Worm (Caenorhabditis elegans) whole organism, L4 larva: ENCODE measurements around the gene dpf-1.
A peak's percentile ranks its signal among the peaks of the same experiment; 100 is the strongest.

Source experiments
- ama-1 ChIP-seq: fragments of 150-350 bp; optimal IDR thresholded peaks from 2 replicates; lab custom pipeline; 2014; ENCODE audit warnings: inconsistent platforms, mixed read lengths
- attf-4 ChIP-seq: sonication (generic microtip); optimal IDR thresholded peaks from 3 replicates; lab custom pipeline; 2017; ENCODE audit warnings: missing biosample characterization, missing genetic modification characterization
- dpl-1 ChIP-seq: fragments of 150-350 bp; optimal IDR thresholded peaks from 2 replicates; lab custom pipeline; 2014; ENCODE audit warnings: missing biosample characterization, missing genetic modification reagents, missing genetic modification characterization
- dve-1 ChIP-seq: sonication (generic microtip); optimal IDR thresholded peaks from 2 replicates; lab custom pipeline; 2017; ENCODE audit warnings: antibody characterized with exemption, mild to moderate bottlenecking, missing genetic modification characterization, missing compliant biosample characterization; ENCODE audit not compliant: insufficient read depth
- egl-27 ChIP-seq: sonication (generic microtip); optimal IDR thresholded peaks from 3 replicates; lab custom pipeline; 2017; ENCODE audit warnings: missing biosample characterization, missing genetic modification reagents, missing genetic modification characterization
- lin-29 ChIP-seq: fragments of 200-800 bp; sonication (Bioruptor generic); IDR thresholded peaks from 2 replicates; pipeline ENCODE4 v1.3.6; 2022; ENCODE audit warnings: missing genetic modification reagents, missing genetic modification characterization, missing compliant biosample characterization
- nhr-10 ChIP-seq: fragments of 150-350 bp; optimal IDR thresholded peaks from 2 replicates; lab custom pipeline; 2014; ENCODE audit warnings: missing biosample characterization, missing genetic modification characterization
- nhr-25 ChIP-seq: sonication (generic microtip); optimal IDR thresholded peaks from 2 replicates; lab custom pipeline; 2017; ENCODE audit warnings: missing genetic modification characterization, mild to moderate bottlenecking, missing compliant biosample characterization, antibody characterized with exemption, moderate library complexity, borderline replicate concordance; ENCODE audit not compliant: insufficient read depth
- nhr-77 ChIP-seq: fragments of 150-350 bp; optimal IDR thresholded peaks from 2 replicates; lab custom pipeline; 2014; ENCODE audit warnings: missing biosample characterization, missing genetic modification characterization
- zip-2 ChIP-seq: fragments of 150-350 bp; optimal IDR thresholded peaks from 2 replicates; lab custom pipeline; 2014; ENCODE audit warnings: missing biosample characterization, missing genetic modification characterization

DNA sequence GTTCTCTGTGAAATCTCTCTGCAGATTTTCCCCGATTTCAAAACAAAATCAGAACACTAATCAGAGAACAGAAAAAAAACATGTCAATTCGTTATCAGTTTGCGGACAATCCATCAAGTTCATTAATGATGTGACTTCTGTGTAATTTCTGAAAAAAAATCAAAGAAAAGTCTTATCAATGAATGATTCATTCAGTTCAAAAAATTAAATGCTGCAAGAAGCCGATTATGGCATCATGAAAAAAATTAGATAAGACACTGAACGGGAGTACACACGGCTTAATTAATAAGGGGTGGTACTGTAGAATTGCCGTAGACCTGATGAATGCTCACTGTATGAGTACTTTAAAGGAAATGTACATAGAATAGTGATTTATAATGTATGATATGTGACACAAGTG lies 35.0 kb upstream of the dpf-1 start:
- TF ChIP-seq nhr-77 (tag; lab: Kevin White, UChicago) (peak; percentile 10), dpl-1 (no peak), ama-1 (lab: Kevin White, UChicago) (no peak), attf-4 (tag; lab: Kevin White, UChicago) (no peak), nhr-10 (tag; lab: Kevin White, UChicago) (no peak), egl-27 (no peak), lin-29 (GFP tag; lab: Robert Waterston, UW) (no peak), nhr-25 (no peak), dve-1 (tag; lab: Kevin White, UChicago) (peak; percentile 51), zip-2 (tag; lab: Kevin White, UChicago) (no peak)
